Worm (Caenorhabditis elegans): ENCODE results near the gene pyt-1.
A peak's percentile ranks its signal among the peaks of the same experiment; 100 is the strongest.

pyt-1 gene

DNA sequence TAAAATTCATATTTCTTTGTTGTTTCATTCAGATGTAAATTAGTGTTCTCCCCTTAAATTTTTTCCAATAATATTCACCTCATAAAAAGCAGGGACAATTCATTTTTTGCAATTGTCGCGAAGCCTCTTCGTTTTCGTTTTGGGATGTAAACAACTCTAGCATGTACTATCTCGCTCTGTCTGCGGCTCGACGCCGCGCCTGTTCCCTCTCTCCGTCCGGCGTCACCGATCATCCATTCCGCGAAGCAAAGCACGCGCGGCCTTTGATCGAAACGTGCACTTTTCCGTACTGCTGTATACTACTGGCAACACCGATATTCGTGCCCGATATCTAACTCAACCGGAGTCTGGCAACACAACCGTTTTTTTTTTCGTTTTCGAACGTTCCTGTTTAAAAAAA is 17.8 kb upstream of the pyt-1 start:
- TF ChIP-seq lin-39 (tag; optimal IDR thresholded peaks at IDR 0.05) (peak; percentile 13), elt-2 (tag; optimal IDR thresholded peaks at IDR 0.05) (peak; percentile 19), nhr-77 (tag; optimal IDR thresholded peaks at IDR 0.05) (no peak), egl-5 (tag; optimal IDR thresholded peaks at IDR 0.05) (no peak), elt-3 (tag; optimal IDR thresholded peaks at IDR 0.05) (no peak), nfya-1 (tag; optimal IDR thresholded peaks at IDR 0.05; ENCODE audit: insufficient read depth) (peak; percentile 41), hmg-11 (tag; optimal IDR thresholded peaks at IDR 0.05) (peak; percentile 38), pha-4 (tag; optimal IDR thresholded peaks at IDR 0.05) (peak; percentile 67), skn-1 (tag; optimal IDR thresholded peaks at IDR 0.05) (no peak), snpc-4 (tag; optimal IDR thresholded peaks at IDR 0.05) (peak; percentile 10)

DNA sequence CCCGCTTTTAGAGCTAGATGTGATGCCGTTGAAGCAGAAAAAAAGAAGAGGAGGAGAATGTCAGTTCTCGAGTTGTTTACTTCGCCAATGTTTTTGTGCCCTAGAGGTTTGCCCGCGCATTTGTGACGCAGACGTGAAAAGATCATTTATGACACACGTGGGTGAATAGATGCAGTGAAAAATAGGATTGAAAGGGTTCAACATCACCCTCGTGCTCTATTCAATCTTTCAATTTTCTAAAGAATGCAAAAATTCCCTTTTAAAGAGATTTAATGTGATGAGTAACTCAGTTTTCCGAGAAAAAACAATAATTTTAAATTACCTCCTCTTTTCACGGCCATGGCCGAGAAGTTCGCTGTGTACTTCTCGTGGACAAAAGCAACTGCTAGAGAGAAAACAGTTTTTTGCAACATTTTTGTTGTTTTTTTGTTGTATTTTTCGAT is 17.3 kb upstream of the pyt-1 start:
- TF ChIP-seq nhr-67 (tag; optimal IDR thresholded peaks at IDR 0.05) = no peak
- no peak for TF ChIP-seq eor-1 (tag; optimal IDR thresholded peaks at IDR 0.05)
- no peak for TF ChIP-seq ZK546.5 (tag; optimal IDR thresholded peaks at IDR 0.05)
- TF ChIP-seq pqm-1 (tag; optimal IDR thresholded peaks at IDR 0.05) = no peak
- no peak for TF ChIP-seq unc-39 (tag; optimal IDR thresholded peaks at IDR 0.05)
- TF ChIP-seq nfya-1 (tag; optimal IDR thresholded peaks at IDR 0.05; ENCODE audit: insufficient read depth) = peak; percentile 66
- peak; percentile 34 for TF ChIP-seq lin-15B (tag; optimal IDR thresholded peaks at IDR 0.05)
- no peak for TF ChIP-seq hmg-11 (tag; optimal IDR thresholded peaks at IDR 0.05)
- TF ChIP-seq lin-39 (tag; optimal IDR thresholded peaks at IDR 0.05) = peak; percentile 94
- TF ChIP-seq fos-1 (tag; optimal IDR thresholded peaks at IDR 0.05) = no peak
- TF ChIP-seq ztf-11 (tag; optimal IDR thresholded peaks at IDR 0.05) = no peak
- TF ChIP-seq ceh-16 (tag; optimal IDR thresholded peaks at IDR 0.05) = no peak
- TF ChIP-seq ceh-28 (tag; optimal IDR thresholded peaks at IDR 0.05) = no peak
- peak; percentile 18 for TF ChIP-seq snpc-4 (tag; optimal IDR thresholded peaks at IDR 0.05)
- TF ChIP-seq jun-1 (tag; optimal IDR thresholded peaks at IDR 0.05) = no peak
- TF ChIP-seq skn-1 (tag; optimal IDR thresholded peaks at IDR 0.05) = no peak
- peak; percentile 57 for TF ChIP-seq fkh-10 (GFP tag; optimal IDR thresholded peaks at IDR 0.05)
- no peak for TF ChIP-seq nhr-12 (tag; optimal IDR thresholded peaks at IDR 0.05)
- no peak for TF ChIP-seq ceh-9 (tag; optimal IDR thresholded peaks at IDR 0.05)
- TF ChIP-seq ztf-4 (tag; optimal IDR thresholded peaks at IDR 0.05) = no peak
- TF ChIP-seq elt-2 (tag; optimal IDR thresholded peaks at IDR 0.05) = no peak
- TF ChIP-seq lsy-12 (tag; optimal IDR thresholded peaks at IDR 0.05) = no peak
- TF ChIP-seq unc-62 (GFP tag; optimal IDR thresholded peaks at IDR 0.05) = no peak
- no peak for TF ChIP-seq ceh-82 (tag; optimal IDR thresholded peaks at IDR 0.05)
- TF ChIP-seq nhr-237 (tag; optimal IDR thresholded peaks at IDR 0.05) = no peak
- no peak for TF ChIP-seq R02D3.7 (tag; optimal IDR thresholded peaks at IDR 0.05)
- TF ChIP-seq egl-5 (tag; optimal IDR thresholded peaks at IDR 0.05) = peak; percentile 62
- no peak for TF ChIP-seq nhr-23 (tag; optimal IDR thresholded peaks at IDR 0.05)
- TF ChIP-seq pha-4 (tag; optimal IDR thresholded peaks at IDR 0.05) = peak; percentile 79
- no peak for TF ChIP-seq egl-27 (tag; optimal IDR thresholded peaks at IDR 0.05)
- peak; percentile 89 for TF ChIP-seq mdl-1 (tag; optimal IDR thresholded peaks at IDR 0.05)
- TF ChIP-seq fkh-2 (tag; optimal IDR thresholded peaks at IDR 0.05) = no peak

DNA sequence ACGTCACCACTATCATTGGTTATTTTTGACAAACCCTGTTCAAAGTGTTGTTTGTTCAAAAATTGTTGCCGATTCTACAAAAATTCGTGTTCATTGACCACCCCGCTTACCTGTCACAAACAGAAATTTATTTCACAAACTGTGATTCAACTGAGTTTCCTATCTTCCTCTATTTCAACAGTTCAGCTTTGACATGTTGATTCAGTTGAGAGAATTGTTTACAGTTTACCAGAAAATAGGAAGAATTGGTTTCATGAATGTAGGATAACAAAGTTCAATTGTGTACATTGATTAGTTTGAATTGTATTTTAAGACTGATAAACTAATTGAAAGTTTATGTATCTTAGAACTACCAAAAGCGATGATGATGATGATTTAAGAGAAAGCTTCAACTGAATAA is 16.5 kb upstream of the pyt-1 start:
- TF ChIP-seq nhr-25 (tag; optimal IDR thresholded peaks at IDR 0.05) (no peak), ceh-16 (tag; optimal IDR thresholded peaks at IDR 0.05) (no peak), lsy-12 (tag; optimal IDR thresholded peaks at IDR 0.05) (no peak), eor-1 (tag; optimal IDR thresholded peaks at IDR 0.05) (no peak), ztf-11 (tag; optimal IDR thresholded peaks at IDR 0.05) (no peak), pha-4 (tag; optimal IDR thresholded peaks at IDR 0.05) (peak; percentile 90), mml-1 (tag; optimal IDR thresholded peaks at IDR 0.05) (no peak), nhr-28 (tag; optimal IDR thresholded peaks at IDR 0.05) (no peak), nfya-1 (tag; optimal IDR thresholded peaks at IDR 0.05; ENCODE audit: insufficient read depth) (no peak), egl-5 (tag; optimal IDR thresholded peaks at IDR 0.05) (no peak), elt-2 (tag; optimal IDR thresholded peaks at IDR 0.05) (peak; percentile 38), pqm-1 (tag; optimal IDR thresholded peaks at IDR 0.05) (peak; percentile 30)

Data from whole organism, L3 larva.